Fruit fly (Drosophila melanogaster) whole organism, embryonic: ENCODE data around the gene Idh3a.

Experiments used
- B-H1 ChIP-seq: fragments of 200-800 bp; sonication (Bioruptor generic); IDR thresholded peaks from 3 replicates; pipeline ENCODE4 v1.3.6; 2022; ENCODE audit warnings: missing biosample characterization, missing genetic modification characterization
- CG1832 ChIP-seq: fragments of 200-800 bp; sonication (Bioruptor generic); optimal IDR thresholded peaks from 2 replicates; lab custom pipeline; 2017; ENCODE audit warnings: missing biosample characterization, mild to moderate bottlenecking, missing genetic modification characterization, inconsistent platforms
- CG4360 ChIP-seq: fragments of 200-800 bp; sonication (Bioruptor generic); IDR thresholded peaks from 2 replicates; pipeline ENCODE4 v1.3.6; 2022; ENCODE audit warnings: missing biosample characterization, missing genetic modification characterization
- E2f2 ChIP-seq: fragments of 200-800 bp; sonication (Bioruptor generic); IDR thresholded peaks from 2 replicates; pipeline ENCODE4 v1.3.6; 2022; ENCODE audit warnings: missing biosample characterization, missing genetic modification characterization
- H15 ChIP-seq: fragments of 200-800 bp; sonication (Bioruptor generic); IDR thresholded peaks from 3 replicates; pipeline ENCODE4 v1.3.6; 2022; ENCODE audit warnings: missing biosample characterization, missing genetic modification characterization
- bowl ChIP-seq: fragments of 200-800 bp; sonication (Bioruptor generic); IDR thresholded peaks from 2 replicates; pipeline ENCODE4 v1.3.6; 2022; ENCODE audit warnings: missing biosample characterization, missing genetic modification characterization
- caup ChIP-seq: fragments of 200-800 bp; sonication (Bioruptor generic); optimal IDR thresholded peaks from 3 replicates; lab custom pipeline; 2017; ENCODE audit warnings: missing biosample characterization, mild to moderate bottlenecking, missing genetic modification characterization, moderate library complexity; ENCODE audit not compliant: severe bottlenecking
- lab ChIP-seq: fragments of 200-800 bp; sonication (Bioruptor generic); optimal IDR thresholded peaks from 3 replicates; lab custom pipeline; 2017; ENCODE audit warnings: missing biosample characterization, missing genetic modification characterization, mild to moderate bottlenecking, moderate library complexity, missing genetic modification reagents
- tna ChIP-seq: fragments of 200-800 bp; sonication (Bioruptor generic); IDR thresholded peaks from 2 replicates; pipeline ENCODE4 v1.3.6; 2022; ENCODE audit warnings: missing biosample characterization, missing genetic modification characterization; ENCODE audit not compliant: partially characterized antibody

DNA sequence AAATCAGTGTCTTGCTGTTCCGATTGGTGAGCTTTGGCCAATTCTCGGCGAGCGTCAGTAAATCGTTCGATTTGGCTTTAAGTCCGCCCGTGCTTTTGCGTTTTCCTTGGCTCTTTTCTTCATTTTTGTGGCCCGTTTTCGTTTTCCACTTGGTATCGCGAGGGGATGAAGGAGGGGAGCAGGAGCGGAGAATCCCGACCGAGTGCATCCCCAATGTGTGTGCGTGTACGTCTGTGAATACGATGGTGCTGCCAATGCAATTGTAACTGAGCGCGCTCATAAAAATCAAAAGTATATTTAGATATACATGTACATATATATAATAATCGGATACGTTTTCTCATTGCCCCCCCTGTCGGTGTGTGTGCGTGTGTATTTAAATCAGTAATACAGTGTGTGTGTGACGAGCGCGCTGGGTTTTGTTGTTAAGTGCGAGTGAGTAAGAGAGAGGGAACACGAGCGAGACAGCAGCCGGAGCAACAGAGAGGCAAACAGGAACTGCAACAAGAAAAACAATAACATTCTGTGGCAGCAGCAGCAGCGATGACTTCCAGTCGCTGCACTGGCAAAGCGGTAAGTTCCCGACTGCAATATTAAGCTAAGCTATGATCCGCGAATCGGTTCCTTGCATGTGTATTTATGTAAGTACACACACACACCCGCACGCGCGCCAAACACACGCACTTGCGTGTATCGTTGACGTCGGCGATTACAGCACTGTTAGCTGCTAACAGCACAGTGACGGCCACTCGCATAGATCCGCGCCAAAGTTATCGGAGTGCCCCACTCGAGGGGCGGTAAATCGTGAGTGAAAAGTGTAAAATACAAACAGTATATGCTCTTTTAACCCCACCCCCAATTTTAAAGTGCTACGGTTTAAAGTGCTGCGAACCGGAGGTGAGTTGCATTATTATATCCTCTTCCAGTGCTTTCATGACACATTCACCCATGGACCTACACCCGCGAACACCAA, 25.7 kb downstream of the Idh3a start:
- TF ChIP-seq H15 (GFP tag; lab: Robert Waterston, UW) (0 out of 3 replicates have a peak, but pooled peaks have one; percentile 23), tna (no peak), caup (peak; percentile 75), CG4360 (GFP tag; lab: Robert Waterston, UW) (no peak; the same call in 1 of the 2 replicates), bowl (GFP tag; lab: Robert Waterston, UW) (peak; percentile 45; the same call in 1 of the 2 replicates), CG1832 (GFP tag; lab: Kevin White, UChicago) (peak; percentile 90), E2f2 (GFP tag; lab: Robert Waterston, UW) (peak; percentile 44), lab (GFP tag; lab: Kevin White, UChicago) (peak; percentile 80), B-H1 (GFP tag; lab: Robert Waterston, UW) (peak; percentile 23; the same call in 1 of the 3 replicates)
